Worm (Caenorhabditis elegans): ENCODE data around the gene srw-109.

The srw-109 gene

DNA sequence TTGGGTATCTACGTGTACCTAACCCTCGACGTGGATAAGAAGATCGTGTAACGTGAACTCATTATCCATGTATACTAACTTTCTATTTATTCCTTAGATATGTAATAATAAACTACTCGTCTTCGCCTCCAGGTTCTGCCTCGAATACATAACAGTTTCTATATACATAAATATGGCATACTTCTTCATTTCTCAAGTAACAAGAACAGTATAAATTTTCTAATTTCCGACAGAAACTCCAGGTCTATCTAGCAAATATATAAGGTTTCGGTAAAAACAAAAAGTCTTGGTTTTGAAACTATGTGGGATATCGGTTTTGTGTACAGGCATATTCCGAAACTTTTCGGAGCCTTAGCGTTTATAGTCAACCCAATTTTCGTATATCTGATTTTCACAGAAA lies 29.6 kb upstream of the srw-109 start, which contains the start of gene srj-37:
TSS of gene srj-37 (plus strand) at position 301 of the 400 bp plus-strand sequence.
- TF ChIP-seq efl-3 (GFP tag; optimal IDR thresholded peaks at IDR 0.05) (no peak), snu-23 (GFP tag; optimal IDR thresholded peaks at IDR 0.05) (no peak), hlh-17 (GFP tag; optimal IDR thresholded peaks at IDR 0.05; ENCODE audit: borderline replicate concordance) (no peak), unc-98 (GFP tag; IDR thresholded peaks at IDR 0.05) (no peak), elt-3 (tag; optimal IDR thresholded peaks at IDR 0.05) (no peak), unc-130 (tag; optimal IDR thresholded peaks at IDR 0.05) (no peak), ztf-4 (tag; optimal IDR thresholded peaks at IDR 0.05) (no peak), lin-13 (GFP tag; optimal IDR thresholded peaks at IDR 0.05) (no peak), aha-1 (tag; optimal IDR thresholded peaks at IDR 0.05) (no peak), unc-86 (tag; optimal IDR thresholded peaks at IDR 0.05) (no peak), mep-1 (tag; optimal IDR thresholded peaks at IDR 0.05) (no peak), mef-2 (tag; optimal IDR thresholded peaks at IDR 0.05) (no peak), dpl-1 (GFP tag; optimal IDR thresholded peaks at IDR 0.05) (no peak), nhr-77 (tag; optimal IDR thresholded peaks at IDR 0.05) (no peak), nhr-76 (tag; optimal IDR thresholded peaks at IDR 0.05) (no peak), zag-1 (tag; optimal IDR thresholded peaks at IDR 0.05) (no peak), hlh-4 (tag; optimal IDR thresholded peaks at IDR 0.05) (no peak), ceh-63 (GFP tag; optimal IDR thresholded peaks at IDR 0.05) (no peak)

DNA sequence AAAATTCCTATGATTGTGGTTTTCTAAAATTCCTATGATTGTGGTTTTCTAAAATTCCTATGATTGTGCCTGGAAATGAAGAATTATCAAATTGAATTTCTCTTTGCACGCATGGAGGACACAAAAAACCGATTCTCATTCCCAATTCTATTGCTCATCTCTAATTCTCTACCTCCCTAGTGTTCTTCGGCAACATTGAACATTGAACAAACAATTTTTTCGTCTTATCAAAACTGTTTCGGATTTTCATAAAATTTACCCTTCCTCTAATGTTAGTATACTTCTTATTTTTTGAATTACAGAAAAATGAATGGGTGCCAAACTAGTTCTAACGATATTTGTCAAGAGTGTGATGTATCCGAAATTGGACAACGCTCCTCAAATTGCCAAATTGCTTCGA lies 27.5 kb upstream of the srw-109 start, which contains the start of gene pals-31:
TSS of gene pals-31 (plus strand) at position 301 of the 400 bp plus-strand sequence.
- TF ChIP-seq nhr-237 (tag; optimal IDR thresholded peaks at IDR 0.05) (no peak), nhr-20 (tag; optimal IDR thresholded peaks at IDR 0.05) (no peak), grh-1 (GFP tag; IDR thresholded peaks at IDR 0.05) (no peak), lin-15B (tag; optimal IDR thresholded peaks at IDR 0.05) (no peak), C04F5.9 (tag; optimal IDR thresholded peaks at IDR 0.05) (no peak)

DNA sequence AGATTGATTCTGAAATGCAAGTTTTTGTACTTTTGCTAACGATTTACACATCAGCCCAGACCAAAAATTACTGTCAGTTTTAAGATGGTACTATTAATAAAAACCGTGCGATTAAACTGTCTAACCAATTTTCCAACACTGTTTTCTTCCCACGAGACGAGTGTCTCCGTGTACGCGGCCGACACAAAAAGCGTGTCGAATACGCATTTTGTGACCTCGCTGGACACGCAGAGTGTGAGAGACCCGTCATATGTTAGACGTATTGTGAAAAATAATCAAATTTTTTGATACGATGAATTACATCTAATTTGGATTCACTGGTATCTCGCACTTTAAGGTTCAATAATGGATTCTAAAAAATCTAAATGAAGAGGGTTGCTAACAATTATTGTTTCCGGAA lies 26.9 kb upstream of the srw-109 start:
- no peak for TF ChIP-seq egl-13 (tag; optimal IDR thresholded peaks at IDR 0.05)
- peak in 1 of 2 experiments; percentile 47 for TF ChIP-seq mdl-1 (tag; optimal IDR thresholded peaks at IDR 0.05)
- peak; percentile 80 for TF ChIP-seq nhr-85 (tag)
- no peak for TF ChIP-seq fkh-8 (tag; optimal IDR thresholded peaks at IDR 0.05)
- no peak for TF ChIP-seq ceh-88 (GFP tag; IDR thresholded peaks at IDR 0.05)
- no peak for TF ChIP-seq rnt-1 (tag; optimal IDR thresholded peaks at IDR 0.05)
- no peak for TF ChIP-seq zip-4 (GFP tag; optimal IDR thresholded peaks at IDR 0.05)
- no peak for TF ChIP-seq mef-2 (tag; optimal IDR thresholded peaks at IDR 0.05)
- peak; percentile 44 for TF ChIP-seq snu-23 (GFP tag; optimal IDR thresholded peaks at IDR 0.05)
- TF ChIP-seq aha-1 (tag; optimal IDR thresholded peaks at IDR 0.05) = no peak
- no peak for TF ChIP-seq ztf-11 (tag; optimal IDR thresholded peaks at IDR 0.05)
- TF ChIP-seq unc-86 (tag; optimal IDR thresholded peaks at IDR 0.05) = no peak
- TF ChIP-seq sup-37 (GFP tag; optimal IDR thresholded peaks at IDR 0.05) = no peak
- TF ChIP-seq aly-2 (tag; optimal IDR thresholded peaks at IDR 0.05) = no peak
- no peak for TF ChIP-seq sptf-1 (tag; optimal IDR thresholded peaks at IDR 0.05)
- no peak for TF ChIP-seq hlh-17 (GFP tag; optimal IDR thresholded peaks at IDR 0.05; ENCODE audit: borderline replicate concordance)
- no peak for TF ChIP-seq efl-1 (optimal IDR thresholded peaks at IDR 0.05)
- no peak for TF ChIP-seq efl-1 (GFP tag; optimal IDR thresholded peaks at IDR 0.05 in 1 of 2)
- peak in 1 of 2 experiments; percentile 10 for TF ChIP-seq lsy-2 (tag; optimal IDR thresholded peaks at IDR 0.05)
- peak; percentile 33 for TF ChIP-seq nhr-20 (tag; optimal IDR thresholded peaks at IDR 0.05)
- no peak for TF ChIP-seq irx-1 (tag; optimal IDR thresholded peaks at IDR 0.05)
- no peak for TF ChIP-seq nhr-12 (tag; optimal IDR thresholded peaks at IDR 0.05)
- TF ChIP-seq zag-1 (tag; optimal IDR thresholded peaks at IDR 0.05) = no peak
- no peak for TF ChIP-seq skn-1 (tag; optimal IDR thresholded peaks at IDR 0.05)
- no peak for TF ChIP-seq efl-3 (GFP tag; optimal IDR thresholded peaks at IDR 0.05)
- TF ChIP-seq hlh-4 (tag; optimal IDR thresholded peaks at IDR 0.05) = no peak
- TF ChIP-seq unc-30 (tag; optimal IDR thresholded peaks at IDR 0.05) = no peak
- no peak for TF ChIP-seq mep-1 (tag; optimal IDR thresholded peaks at IDR 0.05)
- TF ChIP-seq C04F5.9 (tag; optimal IDR thresholded peaks at IDR 0.05) = no peak
- peak in 1 of 6 experiments; percentile 8 for TF ChIP-seq elt-3 (tag; optimal IDR thresholded peaks at IDR 0.05)
- no peak for TF ChIP-seq nhr-76 (tag; optimal IDR thresholded peaks at IDR 0.05)
- peak; percentile 29 for TF ChIP-seq elt-2 (tag; optimal IDR thresholded peaks at IDR 0.05)
- TF ChIP-seq C16A3.4 (tag; optimal IDR thresholded peaks at IDR 0.05) = peak; percentile 27
- TF ChIP-seq pqm-1 (tag; optimal IDR thresholded peaks at IDR 0.05) = no peak
- no peak for TF ChIP-seq dpl-1 (GFP tag; optimal IDR thresholded peaks at IDR 0.05)
- TF ChIP-seq sox-4 (tag; optimal IDR thresholded peaks at IDR 0.05) = no peak
- TF ChIP-seq ceh-82 (tag; optimal IDR thresholded peaks at IDR 0.05) = no peak
- TF ChIP-seq tlp-1 (tag; optimal IDR thresholded peaks at IDR 0.05) = no peak
- no peak for TF ChIP-seq tbx-2 (tag; optimal IDR thresholded peaks at IDR 0.05)
- peak; percentile 35 for TF ChIP-seq blmp-1 (tag; optimal IDR thresholded peaks at IDR 0.05)

Measured in whole organism, L1 larva.